Worm (Caenorhabditis elegans) whole organism, L2 larva: Measurements from ENCODE around the gene Y62H9A.2.

Experiments used
- C34F6.9 ChIP-seq: fragments of 150-350 bp; optimal IDR thresholded peaks from 2 replicates; lab custom pipeline; 2014; ENCODE audit warnings: missing biosample characterization, missing genetic modification characterization
- R02D3.7 ChIP-seq: fragments of 150-350 bp; optimal IDR thresholded peaks from 2 replicates; lab custom pipeline; 2014; ENCODE audit warnings: missing biosample characterization, missing genetic modification characterization
- Y55F3AM.14 ChIP-seq: fragments of 200-800 bp; sonication (Bioruptor generic); optimal IDR thresholded peaks from 2 replicates; lab custom pipeline; 2018; ENCODE audit warnings: mild to moderate bottlenecking, missing genetic modification characterization, missing compliant biosample characterization
- ZK546.5 ChIP-seq: sonication (generic microtip); optimal IDR thresholded peaks from 2 replicates; lab custom pipeline; 2017; ENCODE audit warnings: missing biosample characterization, missing genetic modification characterization
- alr-1 ChIP-seq: fragments of 150-350 bp; optimal IDR thresholded peaks from 2 replicates; lab custom pipeline; 2014; ENCODE audit warnings: missing biosample characterization, missing genetic modification characterization
- ama-1 ChIP-seq: fragments of 150-350 bp; optimal IDR thresholded peaks from 2 replicates; lab custom pipeline; 2018; ENCODE audit warnings: inconsistent platforms
- blmp-1 ChIP-seq: sonication (generic microtip); optimal IDR thresholded peaks from 2 replicates; lab custom pipeline; 2017; ENCODE audit warnings: missing genetic modification characterization, mild to moderate bottlenecking, missing compliant biosample characterization, antibody characterized with exemption, moderate library complexity; ENCODE audit not compliant: insufficient read depth
- ceh-82 ChIP-seq: fragments of 150-350 bp; optimal IDR thresholded peaks from 2 replicates; lab custom pipeline; 2014; ENCODE audit warnings: missing biosample characterization, missing genetic modification characterization
- crh-2 ChIP-seq: sonication (generic microtip); optimal IDR thresholded peaks from 2 replicates; lab custom pipeline; 2017; ENCODE audit warnings: missing biosample characterization, missing genetic modification characterization
- dmd-4 ChIP-seq: sonication (generic microtip); optimal IDR thresholded peaks from 2 replicates; lab custom pipeline; 2017; ENCODE audit warnings: missing biosample characterization, missing genetic modification characterization
- egl-27 ChIP-seq: sonication (generic microtip); optimal IDR thresholded peaks from 3 replicates; lab custom pipeline; 2017; ENCODE audit warnings: missing biosample characterization, missing genetic modification reagents, missing genetic modification characterization
- elt-1 ChIP-seq: fragments of 150-350 bp; optimal IDR thresholded peaks from 2 replicates; lab custom pipeline; 2014; ENCODE audit warnings: missing biosample characterization, missing genetic modification characterization
- elt-3 ChIP-seq: sonication (generic microtip); optimal IDR thresholded peaks from 2 replicates; lab custom pipeline; 2017; ENCODE audit warnings: missing biosample characterization, missing genetic modification characterization
- lin-11 ChIP-seq: fragments of 150-350 bp; sonication (generic microtip); optimal IDR thresholded peaks from 2 replicates; lab custom pipeline; 2014; ENCODE audit warnings: missing biosample characterization, missing genetic modification characterization, inconsistent platforms, mixed read lengths
- lin-39 ChIP-seq: fragments of 150-350 bp; optimal IDR thresholded peaks from 2 replicates; lab custom pipeline; 2014; ENCODE audit warnings: missing biosample characterization, missing genetic modification reagents, missing genetic modification characterization
- lsy-2 ChIP-seq, 2 experiments: fragments of 150-350 bp in 1 of 2; sonication (generic microtip) in 1 of 2; optimal IDR thresholded peaks; 2 replicates each; lab custom pipeline; 2014 to 2017; ENCODE audit warnings: missing biosample characterization in 2 of 2, missing genetic modification characterization in 2 of 2
- mbf-1 ChIP-seq: sonication (generic microtip); optimal IDR thresholded peaks from 2 replicates; lab custom pipeline; 2017; ENCODE audit warnings: missing biosample characterization, missing genetic modification characterization
- mdl-1 ChIP-seq, 2 experiments: fragments of 150-350 bp in 1 of 2; sonication (generic microtip) in 1 of 2; optimal IDR thresholded peaks; 2 replicates each; lab custom pipeline; 2017; ENCODE audit warnings: missing biosample characterization in 2 of 2, missing genetic modification characterization in 2 of 2
- nhr-12 ChIP-seq: fragments of 150-350 bp; optimal IDR thresholded peaks from 2 replicates; lab custom pipeline; 2014; ENCODE audit warnings: missing biosample characterization, missing genetic modification characterization
- nhr-21 ChIP-seq: fragments of 150-350 bp; optimal IDR thresholded peaks from 2 replicates; lab custom pipeline; 2014; ENCODE audit warnings: missing biosample characterization, missing genetic modification characterization
- nhr-237 ChIP-seq: fragments of 150-350 bp; optimal IDR thresholded peaks from 2 replicates; lab custom pipeline; 2014; ENCODE audit warnings: missing biosample characterization, missing genetic modification characterization
- nhr-25 ChIP-seq: fragments of 150-350 bp; sonication (generic microtip); optimal IDR thresholded peaks from 3 replicates; lab custom pipeline; 2014; ENCODE audit warnings: missing biosample characterization, missing genetic modification characterization
- nhr-6 ChIP-seq: fragments of 150-350 bp; optimal IDR thresholded peaks from 2 replicates; lab custom pipeline; 2014; ENCODE audit warnings: missing biosample characterization, missing genetic modification characterization
- unc-55 ChIP-seq: fragments of 150-350 bp; sonication (generic microtip); optimal IDR thresholded peaks from 3 replicates; lab custom pipeline; 2014; ENCODE audit warnings: missing biosample characterization, missing genetic modification reagents, missing genetic modification characterization
- ztf-11 ChIP-seq: sonication (generic microtip); optimal IDR thresholded peaks from 2 replicates; lab custom pipeline; 2017; ENCODE audit warnings: missing biosample characterization, missing genetic modification characterization

The Y62H9A.2 gene

ce11 chrX:11837378-11837777, 40.6 kb downstream of the Y62H9A.2 start, which contains the start of gene taf-7.1:
taf-7.1 (minus strand) TSS chrX:11837478.
- TF ChIP-seq C34F6.9 (tag; lab: Kevin White, UChicago), result no peak
- TF ChIP-seq dmd-4, result no peak
- TF ChIP-seq nhr-6 (tag; lab: Kevin White, UChicago), result no peak

- TF ChIP-seq alr-1 (no peak), elt-3 (no peak), crh-2 (tag; lab: Kevin White, UChicago) (no peak), ZK546.5 (no peak), blmp-1 (no peak), lsy-2 (tag; optimal IDR thresholded peaks at IDR 0.05; lab: Kevin White, UChicago) (no peak), Y55F3AM.14 (no peak), unc-55 (no peak), nhr-25 (tag; lab: Kevin White, UChicago) (no peak), ztf-11 (tag; lab: Kevin White, UChicago) (no peak), lin-11 (no peak), R02D3.7 (tag; lab: Kevin White, UChicago) (no peak), mdl-1 (tag; optimal IDR thresholded peaks at IDR 0.05; lab: Kevin White, UChicago) (no peak), mbf-1 (tag; lab: Kevin White, UChicago) (no peak)
Measured at ce11 chrX:11828661-11829060, 49.3 kb downstream of the Y62H9A.2 start.

ce11 chrX:11827528-11827927, 50.5 kb downstream of the Y62H9A.2 start:
- TF ChIP-seq ceh-82 (tag; lab: Kevin White, UChicago) (no peak), ztf-11 (tag; lab: Kevin White, UChicago) (no peak), blmp-1 (no peak), egl-27 (tag; lab: Kevin White, UChicago) (no peak), lin-39 (tag; lab: Kevin White, UChicago) (no peak), dmd-4 (no peak), nhr-12 (tag; lab: Kevin White, UChicago) (no peak), nhr-237 (tag; lab: Kevin White, UChicago) (no peak), elt-1 (tag; lab: Kevin White, UChicago) (no peak), ama-1 (lab: Kevin White, UChicago) (no peak), mbf-1 (tag; lab: Kevin White, UChicago) (no peak), nhr-21 (tag; lab: Kevin White, UChicago) (no peak), ZK546.5 (no peak)
